Fruit fly (Drosophila melanogaster) whole organism, pupa: Measurements from ENCODE around the gene Acn.

ENCODE experiments used
- CG10348 ChIP-seq: fragments of 200-800 bp; sonication (Bioruptor generic); IDR thresholded peaks from 2 replicates; pipeline ENCODE4 v1.3.6; 2022; ENCODE audit warnings: missing biosample characterization, missing genetic modification characterization
- CG12605 ChIP-seq: fragments of 200-800 bp; sonication (Bioruptor generic); IDR thresholded peaks from 2 replicates; pipeline ENCODE4 v1.3.6; 2022; ENCODE audit warnings: missing biosample characterization, missing genetic modification characterization
- CG13204 ChIP-seq: fragments of 200-800 bp; sonication (Bioruptor generic); optimal IDR thresholded peaks from 2 replicates; lab custom pipeline; 2018; ENCODE audit warnings: missing biosample characterization, mild to moderate bottlenecking, missing genetic modification characterization, moderate library complexity
- CG14655 ChIP-seq: fragments of 200-800 bp; sonication (Bioruptor generic); optimal IDR thresholded peaks from 3 replicates; lab custom pipeline; 2017; ENCODE audit warnings: mild to moderate bottlenecking, missing biosample characterization, missing genetic modification reagents, missing genetic modification characterization
- CG15710 ChIP-seq: fragments of 200-800 bp; sonication (Bioruptor generic); optimal IDR thresholded peaks from 2 replicates; lab custom pipeline; 2018; ENCODE audit warnings: missing biosample characterization, mild to moderate bottlenecking, missing genetic modification characterization, moderate library complexity
- CG17806 ChIP-seq: fragments of 200-800 bp; sonication (Bioruptor generic); optimal IDR thresholded peaks from 2 replicates; lab custom pipeline; 2018; ENCODE audit warnings: missing biosample characterization, mild to moderate bottlenecking, missing genetic modification characterization, moderate library complexity
- CG32121 ChIP-seq: fragments of 200-800 bp; sonication (Bioruptor generic); IDR thresholded peaks from 2 replicates; pipeline ENCODE4 v1.3.6; 2022; ENCODE audit warnings: missing biosample characterization, missing genetic modification characterization
- CG34367 ChIP-seq: fragments of 200-800 bp; sonication (Bioruptor generic); optimal IDR thresholded peaks from 2 replicates; lab custom pipeline; 2018; ENCODE audit warnings: missing biosample characterization, mild to moderate bottlenecking, missing genetic modification characterization
- CG4496 ChIP-seq: fragments of 200-800 bp; sonication (Bioruptor generic); IDR thresholded peaks from 3 replicates; pipeline ENCODE4 v1.3.6; 2022; ENCODE audit warnings: missing biosample characterization, missing genetic modification characterization
- CG8159 ChIP-seq: fragments of 200-800 bp; sonication (Bioruptor generic); optimal IDR thresholded peaks from 3 replicates; lab custom pipeline; 2018; ENCODE audit warnings: missing biosample characterization, mild to moderate bottlenecking, missing genetic modification characterization, moderate library complexity
- CG8301 ChIP-seq: fragments of 200-800 bp; sonication (Bioruptor generic); optimal IDR thresholded peaks from 2 replicates; lab custom pipeline; 2018; ENCODE audit warnings: missing biosample characterization, mild to moderate bottlenecking, missing genetic modification characterization
- CG9948 ChIP-seq: fragments of 200-800 bp; sonication (Bioruptor generic); optimal IDR thresholded peaks from 2 replicates; lab custom pipeline; 2018; ENCODE audit warnings: missing biosample characterization, mild to moderate bottlenecking, missing genetic modification characterization, moderate library complexity
- D1 ChIP-seq: fragments of 200-800 bp; sonication (Bioruptor generic); optimal IDR thresholded peaks from 2 replicates; lab custom pipeline; 2018; ENCODE audit warnings: missing biosample characterization, mild to moderate bottlenecking, missing genetic modification characterization, moderate library complexity
- EcR ChIP-seq: fragments of 200-800 bp; sonication (Bioruptor generic); optimal IDR thresholded peaks from 3 replicates; lab custom pipeline; 2019; ENCODE audit warnings: missing biosample characterization, missing genetic modification characterization, mild to moderate bottlenecking, moderate library complexity, missing genetic modification reagents
- Ets98B ChIP-seq: fragments of 200-800 bp; sonication (Bioruptor generic); IDR thresholded peaks from 2 replicates; pipeline ENCODE4 v1.3.6; 2022; ENCODE audit warnings: missing biosample characterization, missing genetic modification characterization
- Pif1A ChIP-seq: fragments of 200-800 bp; sonication (Bioruptor generic); optimal IDR thresholded peaks from 3 replicates; lab custom pipeline; 2016; ENCODE audit warnings: missing biosample characterization, missing genetic modification characterization
- Pif1B ChIP-seq: fragments of 200-800 bp; sonication (Bioruptor generic); optimal IDR thresholded peaks from 3 replicates; lab custom pipeline; 2016; ENCODE audit warnings: missing biosample characterization, missing genetic modification characterization
- Snoo ChIP-seq: fragments of 200-800 bp; sonication (Bioruptor generic); optimal IDR thresholded peaks from 3 replicates; lab custom pipeline; 2017; ENCODE audit warnings: missing biosample characterization, mild to moderate bottlenecking, missing genetic modification characterization, inconsistent platforms
- fd96Ca ChIP-seq: fragments of 200-800 bp; sonication (Bioruptor generic); IDR thresholded peaks from 3 replicates; pipeline ENCODE4 v1.3.6; 2022; ENCODE audit warnings: missing biosample characterization, missing genetic modification characterization
- gl ChIP-seq: fragments of 200-800 bp; sonication (Bioruptor generic); optimal IDR thresholded peaks from 2 replicates; lab custom pipeline; 2018; ENCODE audit warnings: missing biosample characterization, mild to moderate bottlenecking, missing genetic modification characterization
- rn ChIP-seq: fragments of 200-800 bp; sonication (Bioruptor generic); IDR thresholded peaks from 2 replicates; pipeline ENCODE4 v1.3.6; 2022; ENCODE audit warnings: missing biosample characterization, missing genetic modification characterization

Gene Acn

DNA sequence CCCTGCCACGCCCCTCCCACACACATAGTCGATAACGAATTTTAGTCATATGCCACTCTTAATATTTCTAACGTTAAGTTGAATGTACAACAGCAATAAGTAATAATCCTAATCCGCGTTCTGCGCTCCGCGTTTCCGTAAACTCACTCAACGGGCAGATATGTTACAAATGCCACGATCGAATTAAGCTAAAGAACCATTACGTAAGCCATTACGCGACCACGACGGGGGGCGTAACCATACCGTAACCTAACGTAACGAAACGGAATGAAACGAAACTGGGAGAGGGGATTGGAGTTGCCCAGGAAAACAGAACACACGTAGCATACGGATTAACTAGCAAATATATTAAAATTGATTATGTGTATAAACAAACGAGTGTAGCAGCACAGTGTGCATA lies 12.6 kb downstream of the Acn start:
- TF ChIP-seq fd96Ca (GFP tag; lab: Robert Waterston, UW): no peak

DNA sequence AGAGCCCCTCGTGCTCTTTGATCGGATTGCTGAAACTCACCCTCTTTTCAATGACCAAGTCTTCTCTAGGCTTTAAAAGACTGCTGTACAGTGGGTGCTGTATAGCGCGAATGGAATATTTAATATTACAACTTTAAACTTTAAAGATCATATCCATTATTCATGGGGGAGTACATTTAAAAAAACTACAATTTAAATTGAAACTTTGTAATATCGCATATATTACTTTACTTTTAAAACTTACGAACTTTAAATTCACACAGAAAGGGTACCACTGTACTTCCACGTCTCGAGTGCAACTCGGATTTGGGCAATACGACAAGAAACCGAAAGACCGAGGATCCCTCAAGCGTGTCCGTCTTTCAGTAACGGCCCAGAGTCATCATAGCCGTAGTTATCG lies 13.8 kb downstream of the Acn start, which contains the start of gene Phlpp:
TSS of gene Phlpp (plus strand) at position 214 of the 400 bp plus-strand sequence.
- TF ChIP-seq CG8159 (tag; lab: Kevin White, UChicago): peak; percentile 53
- TF ChIP-seq Pif1A (GFP tag; lab: Kevin White, UChicago): no peak
- 0 out of 3 replicates have a peak, but pooled peaks have one; percentile 5 for TF ChIP-seq fd96Ca (GFP tag; lab: Robert Waterston, UW)
- no peak for TF ChIP-seq EcR (GFP tag; lab: Kevin White, UChicago)
- TF ChIP-seq CG12605 (GFP tag; lab: Robert Waterston, UW): no peak
- TF ChIP-seq Snoo (tag; lab: Kevin White, UChicago): no peak
- peak; percentile 69 for TF ChIP-seq CG32121 (GFP tag; lab: Robert Waterston, UW)
- TF ChIP-seq Pif1B (GFP tag; lab: Kevin White, UChicago): no peak
- no peak for TF ChIP-seq CG10348 (GFP tag; lab: Robert Waterston, UW)
- peak; percentile 38; the same call in 1 of the 3 replicates for TF ChIP-seq CG4496
- TF ChIP-seq gl (tag; lab: Kevin White, UChicago): no peak
- TF ChIP-seq CG14655 (GFP tag; lab: Kevin White, UChicago): no peak
- TF ChIP-seq CG15710: no peak
- TF ChIP-seq CG9948 (tag; lab: Kevin White, UChicago): peak; percentile 40
- TF ChIP-seq CG34367 (tag; lab: Kevin White, UChicago): peak; percentile 1
- TF ChIP-seq CG13204 (GFP tag; lab: Kevin White, UChicago): no peak
- TF ChIP-seq D1: no peak
- TF ChIP-seq rn (GFP tag; lab: Robert Waterston, UW): no peak
- TF ChIP-seq CG17806 (tag; lab: Kevin White, UChicago): peak; percentile 50
- peak; percentile 69 for TF ChIP-seq Ets98B (GFP tag; lab: Robert Waterston, UW)
- TF ChIP-seq CG8301 (tag; lab: Kevin White, UChicago): no peak

DNA sequence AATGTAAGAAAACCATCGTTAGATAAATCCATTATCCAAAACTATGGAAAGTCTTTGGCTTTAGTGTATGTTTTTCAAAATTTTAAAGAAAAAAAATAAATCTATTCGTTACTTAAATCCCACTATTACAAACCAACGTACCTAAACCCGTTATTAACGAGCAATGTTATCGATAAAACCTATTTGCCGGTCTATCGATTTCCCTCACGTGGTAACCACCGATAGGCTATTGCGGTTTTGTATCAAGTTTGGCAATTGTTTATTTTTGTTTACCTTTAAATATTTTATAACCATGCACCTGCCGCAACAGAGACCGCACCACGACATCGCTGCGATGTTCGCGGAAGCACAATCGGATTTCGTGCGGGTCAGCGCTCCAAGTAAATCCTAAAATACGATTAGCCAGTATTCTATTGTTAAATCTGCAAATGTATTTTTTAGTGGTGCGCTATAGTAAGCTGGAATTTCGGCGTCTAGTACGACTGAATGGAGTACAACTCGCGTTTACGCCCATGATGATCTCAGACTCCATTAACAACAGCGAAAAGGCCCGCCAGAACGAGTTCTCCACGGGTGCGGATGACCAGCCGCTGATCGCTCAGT lies 18.0 kb downstream of the Acn start, which contains the start of gene Dus4:
TSS of gene Dus4 (plus strand) at position 206 of the 603 bp plus-strand sequence.
- no peak for TF ChIP-seq D1
- TF ChIP-seq Pif1A (GFP tag; lab: Kevin White, UChicago): no peak
- no peak for TF ChIP-seq CG13204 (GFP tag; lab: Kevin White, UChicago)
- no peak for TF ChIP-seq Snoo (tag; lab: Kevin White, UChicago)
- no peak for TF ChIP-seq CG8301 (tag; lab: Kevin White, UChicago)
- no peak for TF ChIP-seq rn (GFP tag; lab: Robert Waterston, UW)
- no peak for TF ChIP-seq EcR (GFP tag; lab: Kevin White, UChicago)
- TF ChIP-seq CG15710: no peak
- no peak for TF ChIP-seq CG9948 (tag; lab: Kevin White, UChicago)
- no peak for TF ChIP-seq CG10348 (GFP tag; lab: Robert Waterston, UW)
- TF ChIP-seq CG32121 (GFP tag; lab: Robert Waterston, UW): no peak
- TF ChIP-seq CG4496: no peak
- TF ChIP-seq Pif1B (GFP tag; lab: Kevin White, UChicago): no peak
- TF ChIP-seq CG8159 (tag; lab: Kevin White, UChicago): no peak
- no peak for TF ChIP-seq CG12605 (GFP tag; lab: Robert Waterston, UW)
- TF ChIP-seq CG14655 (GFP tag; lab: Kevin White, UChicago): no peak
- no peak for TF ChIP-seq gl (tag; lab: Kevin White, UChicago)

DNA sequence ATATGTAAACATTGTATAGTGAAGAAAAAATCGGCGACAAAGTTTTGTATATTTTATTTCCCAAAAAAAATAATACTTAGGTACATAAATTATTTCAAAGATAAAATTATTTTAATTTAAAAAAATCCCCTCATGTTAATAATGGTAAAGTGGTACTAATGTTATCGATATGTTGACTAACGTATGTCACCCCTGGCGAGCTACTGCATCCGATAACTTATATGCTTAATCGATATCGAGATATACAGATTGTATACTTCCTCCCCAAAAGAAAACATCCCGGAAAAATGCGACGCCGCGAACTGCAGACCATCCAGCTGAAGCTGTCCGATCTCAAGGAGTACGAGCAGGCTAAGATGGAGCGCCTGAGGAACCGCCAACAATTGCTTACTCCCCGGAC lies 19.6 kb downstream of the Acn start, which contains the start of gene CG17343:
TSS of gene CG17343 (plus strand) at position 224 of the 400 bp plus-strand sequence.
- TF ChIP-seq D1 (no peak), CG14655 (GFP tag; lab: Kevin White, UChicago) (no peak), gl (tag; lab: Kevin White, UChicago) (no peak), rn (GFP tag; lab: Robert Waterston, UW) (no peak), Snoo (tag; lab: Kevin White, UChicago) (no peak), CG32121 (GFP tag; lab: Robert Waterston, UW) (no peak), CG34367 (tag; lab: Kevin White, UChicago) (no peak), CG8301 (tag; lab: Kevin White, UChicago) (no peak)
- TF ChIP-seq, all 21 proteins: peak for 0

DNA sequence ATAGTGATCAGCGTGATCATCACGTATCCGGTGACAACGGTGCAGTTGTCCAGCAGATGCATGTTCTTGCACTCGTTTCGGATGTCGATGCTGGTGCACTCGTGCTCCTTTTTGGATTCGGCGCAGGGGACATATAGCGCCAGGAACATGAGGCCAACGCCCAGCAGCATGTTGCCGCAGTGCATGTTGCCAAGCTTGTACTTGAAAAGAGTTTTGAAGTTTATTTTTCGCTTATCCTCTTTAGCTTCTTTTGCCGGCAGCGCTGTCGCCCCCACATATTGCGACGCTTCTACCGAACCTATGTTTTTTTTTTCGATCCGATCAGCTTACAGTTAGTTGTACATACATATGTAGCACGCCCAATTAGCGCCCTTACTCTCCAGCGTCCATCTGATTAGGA lies 23.2 kb downstream of the Acn start:
- TF ChIP-seq rn (GFP tag; lab: Robert Waterston, UW): no peak
- no peak for TF ChIP-seq fd96Ca (GFP tag; lab: Robert Waterston, UW)
- TF ChIP-seq gl (tag; lab: Kevin White, UChicago): no peak
- TF ChIP-seq CG34367 (tag; lab: Kevin White, UChicago): no peak
- TF ChIP-seq CG13204 (GFP tag; lab: Kevin White, UChicago): no peak
- TF ChIP-seq CG32121 (GFP tag; lab: Robert Waterston, UW): no peak
- TF ChIP-seq CG17806 (tag; lab: Kevin White, UChicago): no peak

DNA sequence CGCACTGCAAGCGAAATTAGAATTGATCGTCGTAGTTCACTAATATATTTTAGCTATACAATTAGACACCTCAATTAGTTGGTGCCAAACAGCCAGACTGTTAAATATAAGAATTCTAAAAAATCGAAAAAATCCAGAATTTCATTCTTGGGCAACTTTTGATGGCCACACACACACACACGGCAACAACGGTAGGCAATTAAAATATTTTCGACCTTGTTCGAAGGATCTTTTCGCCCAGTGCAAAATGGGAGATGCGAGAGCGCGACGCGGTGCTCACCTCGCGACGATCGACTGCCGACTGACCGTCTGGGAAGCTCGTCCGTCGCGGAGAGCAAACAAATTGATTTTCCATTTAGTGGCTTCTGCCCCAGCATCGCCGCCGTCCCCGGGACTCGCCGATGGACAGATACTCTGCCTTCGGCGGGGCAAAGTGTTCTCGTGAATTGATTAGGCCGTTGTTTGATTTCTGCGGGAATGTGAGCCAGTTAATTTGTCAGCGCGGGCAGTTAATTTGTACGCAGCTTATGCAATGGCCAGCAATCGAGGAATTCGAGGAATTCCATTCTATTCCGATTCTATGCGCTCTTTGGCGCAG lies 24.5 kb downstream of the Acn start, which contains the start of gene CG10702:
TSS of gene CG10702 (minus strand) at position 304 of the 598 bp plus-strand sequence.
- TF ChIP-seq CG15710 (no peak), D1 (no peak), EcR (GFP tag; lab: Kevin White, UChicago) (no peak), rn (GFP tag; lab: Robert Waterston, UW) (no peak), CG12605 (GFP tag; lab: Robert Waterston, UW) (no peak), CG8301 (tag; lab: Kevin White, UChicago) (no peak), fd96Ca (GFP tag; lab: Robert Waterston, UW) (peak; percentile 64; the same call in 2 of the 3 replicates)
